Worm (Caenorhabditis elegans): ENCODE results near the gene nmur-2.

DNA sequence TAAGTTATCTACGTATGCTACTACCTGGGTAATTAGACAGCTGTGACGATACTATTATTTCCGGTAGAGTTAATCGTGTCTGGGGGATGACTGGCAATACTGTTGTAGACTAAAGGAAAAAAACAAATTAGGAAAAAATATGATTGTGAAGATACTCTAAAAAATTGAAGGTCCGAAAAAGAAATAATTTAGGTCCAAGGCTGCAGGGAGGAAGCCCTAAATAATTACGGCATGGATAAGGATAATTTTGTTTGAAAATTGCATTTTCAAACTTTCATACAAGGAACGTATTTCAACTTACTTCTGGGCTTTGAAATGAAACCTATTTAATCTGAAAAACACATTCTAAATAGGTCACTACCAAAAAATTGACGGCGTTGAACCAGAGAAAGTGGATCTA is 4.1 kb upstream of the nmur-2 start, which contains the start of gene srd-3:
- no peak for TF ChIP-seq F49E8.2 (tag; optimal IDR thresholded peaks at IDR 0.05; ENCODE audit: borderline replicate concordance)
- no peak for TF ChIP-seq hmg-1.1 (GFP tag; IDR thresholded peaks at IDR 0.05)
- no peak for TF ChIP-seq lin-39 (tag; optimal IDR thresholded peaks at IDR 0.05)
- no peak for TF ChIP-seq unc-62 (GFP tag; optimal IDR thresholded peaks at IDR 0.05 in 1 of 2)
- TF ChIP-seq unc-62 (tag; optimal IDR thresholded peaks at IDR 0.05) = no peak

Measured in whole organism, L4 larva.